Fruit fly (Drosophila melanogaster) Kc167 (cell line): ENCODE measurements around the gene Atf3.

Experiments used
- insv ChIP-seq: fragments of >200 bp; optimal IDR thresholded peaks from 3 replicates; lab custom pipeline; 2018; ENCODE audit warnings: missing external identifiers
- psq ChIP-seq: fragments of >200 bp; optimal IDR thresholded peaks from 2 replicates; lab custom pipeline; 2017; ENCODE audit warnings: missing external identifiers

DNA sequence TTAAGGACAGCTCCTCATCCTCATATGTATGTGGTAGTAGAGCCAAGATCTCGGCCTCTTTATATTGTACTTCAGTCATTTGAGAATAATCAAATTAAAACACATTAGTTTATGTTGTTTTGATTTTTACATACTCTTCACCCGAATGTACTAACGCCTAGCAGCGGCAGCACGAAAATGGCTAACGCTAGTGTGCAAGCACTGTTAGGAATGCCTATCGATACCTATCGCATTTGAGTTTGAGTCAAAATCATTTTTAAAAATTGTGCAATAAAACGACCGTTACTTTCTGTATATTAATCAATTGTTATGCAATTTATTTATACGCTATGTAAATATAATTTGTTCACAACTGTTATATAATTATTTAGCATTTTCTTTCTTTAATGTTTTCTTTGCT lies 60.1 kb downstream of the Atf3 start, which contains the start of gene CG11398:
- no peak for TF ChIP-seq insv (lab: Kevin White, UChicago)
- TF ChIP-seq psq = no peak
